Fruit fly (Drosophila melanogaster) whole organism, embryonic: ENCODE measurements around the gene CG13124.
A peak's percentile ranks its signal among the peaks of the same experiment; 100 is the strongest.

Source experiments
- Asciz ChIP-seq: fragments of 200-800 bp; sonication (Bioruptor generic); optimal IDR thresholded peaks from 2 replicates; lab custom pipeline; 2017; ENCODE audit warnings: missing biosample characterization, mild to moderate bottlenecking, missing genetic modification characterization, missing genetic modification reagents
- CG1024 ChIP-seq: fragments of 200-800 bp; sonication (Bioruptor generic); IDR thresholded peaks from 2 replicates; pipeline ENCODE4 v1.3.6; 2022; ENCODE audit warnings: missing biosample characterization, missing genetic modification characterization
- CG10267 ChIP-seq: fragments of 200-800 bp; sonication (Bioruptor generic); optimal IDR thresholded peaks from 2 replicates; lab custom pipeline; 2018; ENCODE audit warnings: missing biosample characterization, mild to moderate bottlenecking, missing genetic modification characterization, moderate library complexity
- CG10274 ChIP-seq: fragments of 200-800 bp; sonication (Bioruptor generic); optimal IDR thresholded peaks from 3 replicates; lab custom pipeline; 2017; ENCODE audit warnings: missing biosample characterization, mild to moderate bottlenecking, missing genetic modification characterization
- CG12744 ChIP-seq: fragments of 200-800 bp; sonication (Bioruptor generic); optimal IDR thresholded peaks from 2 replicates; lab custom pipeline; 2016; ENCODE audit warnings: missing biosample characterization, missing genetic modification characterization
- CG12942 ChIP-seq: fragments of 200-800 bp; sonication (Bioruptor generic); optimal IDR thresholded peaks from 3 replicates; lab custom pipeline; 2016; ENCODE audit warnings: missing biosample characterization, missing genetic modification characterization
- CG15269 ChIP-seq: fragments of 200-800 bp; sonication (Bioruptor generic); optimal IDR thresholded peaks from 2 replicates; lab custom pipeline; 2018; ENCODE audit warnings: missing biosample characterization, mild to moderate bottlenecking, missing genetic modification characterization, moderate library complexity
- CG16813 ChIP-seq: fragments of 200-800 bp; sonication (Bioruptor generic); IDR thresholded peaks from 3 replicates; pipeline ENCODE4 v1.3.6; 2022; ENCODE audit warnings: missing biosample characterization, missing genetic modification characterization; ENCODE audit not compliant: partially characterized antibody
- CG17359 ChIP-seq: fragments of 200-800 bp; sonication (Bioruptor generic); optimal IDR thresholded peaks from 3 replicates; lab custom pipeline; 2018; ENCODE audit warnings: missing biosample characterization, mild to moderate bottlenecking, missing genetic modification characterization, moderate library complexity
- CG17385 ChIP-seq: fragments of 200-800 bp; sonication (Bioruptor generic); optimal IDR thresholded peaks from 3 replicates; lab custom pipeline; 2018; ENCODE audit warnings: missing biosample characterization, mild to moderate bottlenecking, missing genetic modification characterization
- CG18011 ChIP-seq: fragments of 200-800 bp; sonication (Bioruptor generic); optimal IDR thresholded peaks from 2 replicates; lab custom pipeline; 2017; ENCODE audit warnings: missing biosample characterization, missing genetic modification characterization, mild to moderate bottlenecking, moderate library complexity, missing genotype
- CG2202 ChIP-seq: fragments of 200-800 bp; sonication (Bioruptor generic); optimal IDR thresholded peaks from 2 replicates; lab custom pipeline; 2018; ENCODE audit warnings: missing biosample characterization, mild to moderate bottlenecking, missing genetic modification characterization
- CG31441 ChIP-seq: fragments of 200-800 bp; sonication (Bioruptor generic); IDR thresholded peaks from 2 replicates; pipeline ENCODE4 v1.3.6; 2022; ENCODE audit warnings: missing biosample characterization, missing genetic modification characterization
- CG34422 ChIP-seq: fragments of 200-800 bp; sonication (Bioruptor generic); IDR thresholded peaks from 3 replicates; pipeline ENCODE4 v1.3.6; 2022; ENCODE audit warnings: missing biosample characterization, missing genetic modification characterization
- CG3838 ChIP-seq: fragments of 200-800 bp; sonication (Bioruptor generic); optimal IDR thresholded peaks from 3 replicates; lab custom pipeline; 2016; ENCODE audit warnings: missing biosample characterization, missing genetic modification characterization
- CG43689 ChIP-seq: fragments of 200-800 bp; sonication (Bioruptor generic); IDR thresholded peaks from 2 replicates; pipeline ENCODE4 v1.3.6; 2022; ENCODE audit warnings: missing biosample characterization, missing genetic modification characterization
- CG7556 ChIP-seq: fragments of 200-800 bp; sonication (Bioruptor generic); optimal IDR thresholded peaks from 2 replicates; lab custom pipeline; 2017; ENCODE audit warnings: missing biosample characterization, mild to moderate bottlenecking, missing genetic modification characterization
- CG8089 ChIP-seq: fragments of 200-800 bp; sonication (Bioruptor generic); optimal IDR thresholded peaks from 3 replicates; lab custom pipeline; 2016; ENCODE audit warnings: missing biosample characterization, missing genetic modification characterization
- CG8944 ChIP-seq: fragments of 200-800 bp; sonication (Bioruptor generic); optimal IDR thresholded peaks from 3 replicates; lab custom pipeline; 2016; ENCODE audit warnings: missing biosample characterization, missing genetic modification characterization
- CTCF ChIP-seq: fragments of 200-800 bp; sonication (Bioruptor generic); optimal IDR thresholded peaks from 2 replicates; lab custom pipeline; 2017; ENCODE audit warnings: missing biosample characterization, mild to moderate bottlenecking, missing genetic modification characterization, moderate library complexity
- Dip2 ChIP-seq: fragments of 200-800 bp; sonication (Bioruptor generic); IDR thresholded peaks from 2 replicates; pipeline ENCODE4 v1.3.6; 2022; ENCODE audit warnings: missing biosample characterization, missing genetic modification characterization
- Dref ChIP-seq: fragments of 200-800 bp; sonication (Bioruptor generic); IDR thresholded peaks from 2 replicates; pipeline ENCODE4 v1.3.6; 2022; ENCODE audit warnings: missing biosample characterization, missing genetic modification characterization
- E2f1 ChIP-seq: fragments of 200-800 bp; sonication (Bioruptor generic); IDR thresholded peaks from 2 replicates; pipeline ENCODE4 v1.3.6; 2022; ENCODE audit warnings: missing biosample characterization, missing genetic modification characterization
- Ets65A ChIP-seq: fragments of 200-800 bp; sonication (Bioruptor generic); peaks from one replicate; lab custom pipeline; 2016; ENCODE audit warnings: missing biosample characterization, missing genetic modification characterization
- Jarid2 ChIP-seq: fragments of 200-800 bp; sonication (Bioruptor generic); optimal IDR thresholded peaks from 3 replicates; lab custom pipeline; 2017; ENCODE audit warnings: mild to moderate bottlenecking, missing biosample characterization, missing genetic modification reagents, missing genetic modification characterization
- Med ChIP-seq: fragments of 200-800 bp; sonication (Bioruptor generic); peaks from one replicate; lab custom pipeline; 2016; ENCODE audit warnings: missing biosample characterization, missing genetic modification characterization, mild to moderate bottlenecking, inconsistent platforms, moderate library complexity
- Meics ChIP-seq: fragments of 200-800 bp; sonication (Bioruptor generic); optimal IDR thresholded peaks from 2 replicates; lab custom pipeline; 2017; ENCODE audit warnings: missing biosample characterization, mild to moderate bottlenecking, missing genetic modification characterization
- Myb ChIP-seq: fragments of 200-800 bp; sonication (Bioruptor generic); optimal IDR thresholded peaks from 2 replicates; lab custom pipeline; 2016; ENCODE audit warnings: missing biosample characterization, missing genetic modification characterization
- NC2β ChIP-seq: fragments of 200-800 bp; sonication (Bioruptor generic); optimal IDR thresholded peaks from 2 replicates; lab custom pipeline; 2016; ENCODE audit warnings: missing biosample characterization, missing genetic modification characterization
- Oaz ChIP-seq: fragments of 200-800 bp; sonication (Bioruptor generic); IDR thresholded peaks from 2 replicates; pipeline ENCODE4 v1.3.6; 2022; ENCODE audit warnings: missing biosample characterization, missing genetic modification characterization
- Rfx ChIP-seq: fragments of 200-800 bp; sonication (Bioruptor generic); IDR thresholded peaks from 2 replicates; pipeline ENCODE4 v1.3.6; 2022; ENCODE audit warnings: missing biosample characterization, missing genetic modification characterization
- Side ChIP-seq: fragments of 200-800 bp; sonication (Bioruptor generic); optimal IDR thresholded peaks from 2 replicates; lab custom pipeline; 2016; ENCODE audit warnings: missing biosample characterization, missing genetic modification characterization
- Sry-δ ChIP-seq: fragments of 200-800 bp; sonication (Bioruptor generic); optimal IDR thresholded peaks from 2 replicates; lab custom pipeline; 2016; ENCODE audit warnings: missing biosample characterization, missing genetic modification characterization
- ash1 ChIP-seq: fragments of 200-800 bp; sonication (Bioruptor generic); optimal IDR thresholded peaks from 2 replicates; lab custom pipeline; 2018; ENCODE audit warnings: missing biosample characterization, mild to moderate bottlenecking, missing genetic modification characterization
- ci ChIP-seq: fragments of 200-800 bp; sonication (Bioruptor generic); IDR thresholded peaks from 3 replicates; pipeline ENCODE4 v1.3.6; 2022; ENCODE audit warnings: missing biosample characterization, missing genetic modification characterization
- ems ChIP-seq: fragments of 200-800 bp; sonication (Bioruptor generic); optimal IDR thresholded peaks from 3 replicates; lab custom pipeline; 2016; ENCODE audit warnings: missing biosample characterization, missing genetic modification characterization
- gce ChIP-seq: fragments of 200-800 bp; sonication (Bioruptor generic); IDR thresholded peaks from 3 replicates; pipeline ENCODE4 v1.3.6; 2022; ENCODE audit warnings: missing biosample characterization, missing genetic modification characterization
- gcm ChIP-seq: fragments of 200-800 bp; sonication (Bioruptor generic); optimal IDR thresholded peaks from 2 replicates; lab custom pipeline; 2019; ENCODE audit warnings: missing biosample characterization, mild to moderate bottlenecking, missing genetic modification characterization, moderate library complexity
- gro ChIP-seq: fragments of 200-800 bp; sonication (Bioruptor generic); optimal IDR thresholded peaks from 2 replicates; lab custom pipeline; 2016; ENCODE audit warnings: missing biosample characterization, missing genetic modification characterization
- inv ChIP-seq: fragments of 200-800 bp; sonication (Bioruptor generic); IDR thresholded peaks from 2 replicates; pipeline ENCODE4 v1.3.6; 2022; ENCODE audit warnings: missing biosample characterization, missing genetic modification characterization; ENCODE audit not compliant: partially characterized antibody
- kni ChIP-seq: fragments of 200-800 bp; sonication (Bioruptor generic); optimal IDR thresholded peaks from 3 replicates; lab custom pipeline; 2017; ENCODE audit warnings: mild to moderate bottlenecking, missing biosample characterization, missing genetic modification reagents, missing genetic modification characterization
- knrl ChIP-seq: fragments of 200-800 bp; sonication (Bioruptor generic); IDR thresholded peaks from 3 replicates; pipeline ENCODE4 v1.3.6; 2022; ENCODE audit warnings: missing biosample characterization, missing genetic modification characterization; ENCODE audit not compliant: partially characterized antibody
- pita ChIP-seq: fragments of 200-800 bp; sonication (Bioruptor generic); optimal IDR thresholded peaks from 2 replicates; lab custom pipeline; 2017; ENCODE audit warnings: missing biosample characterization, mild to moderate bottlenecking, missing genetic modification characterization
- pnt ChIP-seq: fragments of 200-800 bp; sonication (Bioruptor generic); optimal IDR thresholded peaks from 3 replicates; lab custom pipeline; 2016; ENCODE audit warnings: missing biosample characterization, missing genetic modification characterization
- pros ChIP-seq: fragments of 200-800 bp; sonication (Bioruptor generic); optimal IDR thresholded peaks from 3 replicates; lab custom pipeline; 2019; ENCODE audit warnings: missing biosample characterization, mild to moderate bottlenecking, missing genetic modification characterization, moderate library complexity
- ranshi ChIP-seq: fragments of 200-800 bp; sonication (Bioruptor generic); IDR thresholded peaks from 2 replicates; pipeline ENCODE4 v1.3.6; 2022; ENCODE audit warnings: missing biosample characterization, missing genetic modification characterization
- stc ChIP-seq: fragments of 200-800 bp; sonication (Bioruptor generic); IDR thresholded peaks from 2 replicates; pipeline ENCODE4 v1.3.6; 2022; ENCODE audit warnings: missing biosample characterization, missing genetic modification characterization
- tx ChIP-seq: fragments of 200-800 bp; sonication (Bioruptor generic); optimal IDR thresholded peaks from 2 replicates; lab custom pipeline; 2016; ENCODE audit warnings: missing biosample characterization, missing genetic modification characterization
- vvl ChIP-seq: fragments of 200-800 bp; sonication (Bioruptor generic); IDR thresholded peaks from 2 replicates; pipeline ENCODE4 v1.3.6; 2022; ENCODE audit warnings: missing biosample characterization, missing genetic modification characterization
- zfh2 ChIP-seq: fragments of 200-800 bp; sonication (Bioruptor generic); optimal IDR thresholded peaks from 2 replicates; lab custom pipeline; 2016; ENCODE audit warnings: missing biosample characterization, missing genetic modification characterization

The CG13124 gene

DNA sequence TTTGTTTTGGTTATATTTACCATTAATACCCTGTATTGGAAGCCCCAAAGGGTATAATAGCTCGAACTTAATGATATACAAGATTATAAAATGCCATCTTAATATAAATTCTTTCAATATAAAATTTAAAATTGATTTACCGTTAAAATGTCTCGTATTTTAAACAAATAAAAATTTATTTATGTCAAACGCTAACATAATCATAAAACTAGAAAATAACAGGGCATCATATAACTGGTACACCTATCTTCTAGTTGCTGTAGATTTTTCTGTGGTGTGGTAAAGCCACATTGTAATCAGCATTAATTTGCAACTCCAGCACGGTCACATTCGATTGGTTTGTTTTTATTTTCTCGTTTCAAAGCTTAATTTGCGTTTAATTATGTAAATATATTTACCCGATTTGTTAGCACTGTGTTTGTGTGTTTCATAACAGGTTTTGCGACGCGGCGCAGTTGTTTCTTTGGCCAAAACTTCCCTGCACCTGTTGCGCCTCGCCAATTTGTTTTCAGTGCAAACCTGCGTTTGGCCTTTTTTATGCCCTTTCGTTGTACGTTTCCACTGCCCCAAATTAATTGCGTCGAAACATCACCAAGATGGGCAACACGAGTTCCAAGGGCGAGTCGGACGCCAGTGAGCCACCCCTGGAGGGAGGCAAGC lies 48.7 kb upstream of the CG13124 start, which contains the start of the genes CG4658 and CG5846 (continued):
- TF ChIP-seq CTCF = peak; percentile 33
- peak; percentile 93 for TF ChIP-seq CG15269 (tag; lab: Kevin White, UChicago)
- TF ChIP-seq Myb = peak; percentile 47
- no peak for TF ChIP-seq ash1 (GFP tag; lab: Kevin White, UChicago)
- peak; percentile 84 for TF ChIP-seq NC2β (GFP tag; lab: Kevin White, UChicago)
- TF ChIP-seq Oaz = peak; percentile 83
- TF ChIP-seq CG18011 (GFP tag; lab: Kevin White, UChicago) = peak; percentile 82
- peak; percentile 90 for TF ChIP-seq Rfx
- TF ChIP-seq CG17385 (GFP tag; lab: Kevin White, UChicago) = peak; percentile 88
- peak; percentile 82 for TF ChIP-seq CG3838 (GFP tag; lab: Kevin White, UChicago)
- TF ChIP-seq pita (GFP tag; lab: Kevin White, UChicago) = no peak
- peak; percentile 58 for TF ChIP-seq pnt
- TF ChIP-seq CG8089 (GFP tag; lab: Kevin White, UChicago) = peak; percentile 72
- TF ChIP-seq kni (GFP tag; lab: Kevin White, UChicago) = peak; percentile 29
- peak; percentile 50 for TF ChIP-seq Dip2
- peak; percentile 93 for TF ChIP-seq CG10267 (tag; lab: Kevin White, UChicago)
- TF ChIP-seq CG10274 (GFP tag; lab: Kevin White, UChicago) = peak; percentile 44
- peak; percentile 80 for TF ChIP-seq ems
- peak; percentile 64; the same call in 1 of the 2 replicates for TF ChIP-seq CG43689 (GFP tag; lab: Robert Waterston, UW)
- TF ChIP-seq Jarid2 (GFP tag; lab: Kevin White, UChicago) = no peak
- peak; percentile 96 for TF ChIP-seq CG34422

DNA sequence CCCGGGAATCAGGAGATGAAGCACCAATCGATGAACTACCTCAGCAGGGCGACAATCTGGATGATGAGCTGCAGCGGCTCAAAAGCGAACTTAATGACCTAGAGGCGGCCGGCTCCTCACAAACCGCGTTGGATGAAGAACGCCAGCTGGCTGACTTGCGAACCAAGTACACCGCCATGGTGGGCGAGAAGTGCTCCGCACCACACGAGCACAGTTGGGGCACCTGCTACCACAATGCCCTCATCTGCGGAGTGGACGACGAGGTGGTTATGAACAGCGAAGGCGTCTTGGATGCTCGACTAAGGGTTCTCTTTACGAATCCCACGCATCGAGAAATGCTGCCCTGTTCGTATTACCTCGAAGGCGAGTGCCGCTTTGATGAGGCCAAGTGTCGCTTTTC lies 46.3 kb upstream of the CG13124 start:
- TF ChIP-seq Asciz (GFP tag; lab: Kevin White, UChicago) (no peak), Ets65A (peak; percentile 60), inv (GFP tag; lab: Robert Waterston, UW) (no peak), CG8944 (no peak), vvl (GFP tag; lab: Robert Waterston, UW) (no peak), CG12942 (GFP tag; lab: Kevin White, UChicago) (no peak), Med (GFP tag; lab: Kevin White, UChicago) (peak; percentile 55), gce (no peak), CG17385 (GFP tag; lab: Kevin White, UChicago) (no peak), CG17359 (tag; lab: Kevin White, UChicago) (no peak), CG7556 (GFP tag; lab: Kevin White, UChicago) (no peak), Dref (GFP tag; lab: Robert Waterston, UW) (0 out of 2 replicates have a peak, but pooled peaks have one; percentile 28)

DNA sequence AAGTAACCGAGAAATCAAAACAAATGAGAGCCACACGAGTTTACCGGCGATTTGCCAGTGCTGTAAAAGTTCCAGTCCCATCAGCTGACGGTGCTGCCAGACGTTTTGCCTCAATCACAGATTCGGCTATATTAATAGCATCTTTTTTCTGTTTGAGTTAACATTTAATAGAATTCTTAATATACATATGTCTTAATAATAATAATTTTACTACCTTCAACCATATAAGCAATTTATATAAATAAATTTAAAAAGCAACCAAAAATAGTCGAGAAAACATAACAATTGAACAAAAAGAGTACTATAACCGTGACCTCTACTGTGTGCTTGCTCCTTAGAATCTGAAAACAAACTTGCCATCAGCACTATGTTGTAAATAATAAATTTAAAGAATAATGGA lies 45.7 kb upstream of the CG13124 start, which contains the start of the genes CG13126 and CG4709:
TSS of gene CG13126 (minus strand) at position 63 of the 400 bp plus-strand sequence.
TSS of gene CG4709 (plus strand) at position 207 of the 400 bp plus-strand sequence.
- TF ChIP-seq stc (GFP tag; lab: Robert Waterston, UW) = peak; percentile 93
- TF ChIP-seq Sry-δ (GFP tag; lab: Kevin White, UChicago) = peak; percentile 24
- TF ChIP-seq Ets65A = peak; percentile 90
- peak; percentile 93 for TF ChIP-seq Meics (GFP tag; lab: Kevin White, UChicago)
- peak; percentile 0 for TF ChIP-seq gro (GFP tag; lab: Kevin White, UChicago)
- TF ChIP-seq gcm (GFP tag; lab: Kevin White, UChicago) = peak; percentile 93
- TF ChIP-seq knrl (GFP tag; lab: Robert Waterston, UW) = no peak
- peak; percentile 49 for TF ChIP-seq zfh2
- TF ChIP-seq CG1024 (GFP tag; lab: Robert Waterston, UW) = peak; percentile 66; the same call in 1 of the 2 replicates
- no peak for TF ChIP-seq tx
- TF ChIP-seq CG12744 = no peak
- peak; percentile 86 for TF ChIP-seq ci (GFP tag; lab: Robert Waterston, UW)
- TF ChIP-seq pros (GFP tag; lab: Kevin White, UChicago) = peak; percentile 23
- TF ChIP-seq CG31441 (GFP tag; lab: Robert Waterston, UW) = peak; percentile 99
- peak; percentile 87 for TF ChIP-seq E2f1 (GFP tag; lab: Robert Waterston, UW)
- TF ChIP-seq ranshi (GFP tag; lab: Robert Waterston, UW) = peak; percentile 91
- TF ChIP-seq CG2202 (tag; lab: Kevin White, UChicago) = peak; percentile 85
- TF ChIP-seq Side = peak; percentile 28
- no peak for TF ChIP-seq CG16813
